Worm (Caenorhabditis elegans) whole organism, L1 larva: ENCODE data around the gene C14A6.12.

Experiments used
- C16A3.4 ChIP-seq: fragments of 150-350 bp; optimal IDR thresholded peaks from 2 replicates; lab custom pipeline; 2014; ENCODE audit warnings: missing biosample characterization, missing genetic modification characterization
- ceh-63 ChIP-seq: fragments of 200-800 bp; sonication (Bioruptor generic); optimal IDR thresholded peaks from 2 replicates; lab custom pipeline; 2018; ENCODE audit warnings: mild to moderate bottlenecking, missing genetic modification characterization, missing compliant biosample characterization
- ceh-8 ChIP-seq: fragments of 200-800 bp; sonication (Bioruptor generic); optimal IDR thresholded peaks from 2 replicates; lab custom pipeline; 2018; ENCODE audit warnings: mild to moderate bottlenecking, missing genetic modification characterization, moderate library complexity, missing compliant biosample characterization
- ceh-82 ChIP-seq, 3 experiments: fragments of 150-350 bp in 1 of 3; sonication (generic microtip) in 2 of 3; optimal IDR thresholded peaks; 2 replicates each; lab custom pipeline; 2014 to 2017; ENCODE audit warnings: missing biosample characterization in 3 of 3, missing genetic modification characterization in 3 of 3
- ceh-90 ChIP-seq: sonication (generic microtip); optimal IDR thresholded peaks from 2 replicates; lab custom pipeline; 2016; ENCODE audit warnings: missing genetic modification characterization, missing compliant biosample characterization
- efl-1 ChIP-seq, 4 experiments: fragments of 150-350 bp; optimal IDR thresholded peaks in 3 of 4; peaks in 1 of 4; 1 replicate in 1 of 4; 2 replicates in 3 of 4; lab custom pipeline; 2014; ENCODE audit warnings: missing biosample characterization in 2 of 4, missing genetic modification characterization in 2 of 4, missing genetic modification reagents in 2 of 4
- elt-2 ChIP-seq: sonication (generic microtip); optimal IDR thresholded peaks from 2 replicates; lab custom pipeline; 2016; ENCODE audit warnings: missing genetic modification characterization, mild to moderate bottlenecking, inconsistent platforms, missing compliant biosample characterization, missing genetic modification reagents
- ets-5 ChIP-seq: fragments of 200-800 bp; sonication (Bioruptor generic); IDR thresholded peaks from 2 replicates; pipeline ENCODE4 v1.3.6; 2022; ENCODE audit warnings: missing genetic modification characterization, missing compliant biosample characterization
- fkh-4 ChIP-seq: sonication (generic microtip); optimal IDR thresholded peaks from 2 replicates; lab custom pipeline; 2016; ENCODE audit warnings: missing compliant biosample characterization, missing genetic modification characterization, borderline replicate concordance
- hlh-4 ChIP-seq: sonication (generic microtip); optimal IDR thresholded peaks from 2 replicates; lab custom pipeline; 2016; ENCODE audit warnings: mild to moderate bottlenecking, missing genetic modification characterization, missing compliant biosample characterization
- hpl-2 ChIP-seq: fragments of 150-350 bp; optimal IDR thresholded peaks from 2 replicates; lab custom pipeline; 2014; ENCODE audit warnings: missing biosample characterization, missing genetic modification reagents, missing genetic modification characterization
- lin-14 ChIP-seq: fragments of 200-800 bp; sonication (Bioruptor generic); optimal IDR thresholded peaks from 2 replicates; lab custom pipeline; 2018; ENCODE audit warnings: mild to moderate bottlenecking, missing genetic modification characterization, moderate library complexity, missing compliant biosample characterization
- lin-15B ChIP-seq: fragments of 150-350 bp; sonication (generic microtip); optimal IDR thresholded peaks from 3 replicates; lab custom pipeline; 2014; ENCODE audit warnings: missing biosample characterization, missing genetic modification characterization
- lin-35 ChIP-seq, 2 experiments: fragments of 150-350 bp; optimal IDR thresholded peaks; 2 replicates each; lab custom pipeline; 2014; ENCODE audit warnings: missing biosample characterization in 2 of 2, missing genetic modification characterization in 2 of 2, missing genetic modification reagents in 2 of 2
- lir-3 ChIP-seq: sonication (generic microtip); optimal IDR thresholded peaks from 2 replicates; lab custom pipeline; 2016; ENCODE audit warnings: mild to moderate bottlenecking, missing genetic modification characterization, moderate library complexity, missing compliant biosample characterization; ENCODE audit not compliant: poor library complexity
- mef-2 ChIP-seq: fragments of 150-350 bp; optimal IDR thresholded peaks from 2 replicates; lab custom pipeline; 2014; ENCODE audit warnings: missing biosample characterization, missing genetic modification characterization
- nhr-19 ChIP-seq: fragments of 200-800 bp; sonication (Bioruptor generic); conservative IDR thresholded peaks from 2 replicates; pipeline ENCODE4 v1.3.6; 2022; ENCODE audit warnings: missing genetic modification characterization, missing compliant biosample characterization
- nhr-20 ChIP-seq: sonication (generic microtip); optimal IDR thresholded peaks from 2 replicates; lab custom pipeline; 2016; ENCODE audit warnings: mild to moderate bottlenecking, missing genetic modification characterization, missing compliant biosample characterization
- nhr-237 ChIP-seq: fragments of 150-350 bp; optimal IDR thresholded peaks from 2 replicates; lab custom pipeline; 2014; ENCODE audit warnings: missing biosample characterization, missing genetic modification characterization
- nhr-28 ChIP-seq: fragments of 150-350 bp; optimal IDR thresholded peaks from 2 replicates; lab custom pipeline; 2014; ENCODE audit warnings: missing biosample characterization, missing genetic modification characterization
- nhr-90 ChIP-seq: sonication (generic microtip); optimal IDR thresholded peaks from 2 replicates; lab custom pipeline; 2016; ENCODE audit warnings: mild to moderate bottlenecking, missing genetic modification characterization, missing compliant biosample characterization; ENCODE audit not compliant: poor library complexity
- pax-3 ChIP-seq: fragments of 200-800 bp; sonication (Bioruptor generic); optimal IDR thresholded peaks from 2 replicates; lab custom pipeline; 2018; ENCODE audit warnings: mild to moderate bottlenecking, missing genetic modification characterization, moderate library complexity, missing compliant biosample characterization
- pqm-1 ChIP-seq: sonication (generic microtip); optimal IDR thresholded peaks from 3 replicates; lab custom pipeline; 2017; ENCODE audit warnings: missing biosample characterization, missing genetic modification characterization
- skn-1 ChIP-seq: fragments of 150-350 bp; optimal IDR thresholded peaks from 2 replicates; lab custom pipeline; 2014; ENCODE audit warnings: missing biosample characterization, missing genetic modification characterization
- snpc-4 ChIP-seq: fragments of 150-350 bp; optimal IDR thresholded peaks from 2 replicates; lab custom pipeline; 2014; ENCODE audit warnings: missing biosample characterization, missing genetic modification characterization
- sptf-1 ChIP-seq: fragments of 150-350 bp; optimal IDR thresholded peaks from 2 replicates; lab custom pipeline; 2014; ENCODE audit warnings: missing biosample characterization, missing genetic modification characterization
- sup-37 ChIP-seq: fragments of 200-800 bp; sonication (Bioruptor generic); optimal IDR thresholded peaks from 2 replicates; lab custom pipeline; 2018; ENCODE audit warnings: mild to moderate bottlenecking, missing genetic modification characterization, missing compliant biosample characterization
- tlp-1 ChIP-seq: fragments of 150-350 bp; optimal IDR thresholded peaks from 2 replicates; lab custom pipeline; 2014; ENCODE audit warnings: missing biosample characterization, missing genetic modification characterization
- unc-30 ChIP-seq: sonication (generic microtip); optimal IDR thresholded peaks from 2 replicates; lab custom pipeline; 2017; ENCODE audit warnings: missing biosample characterization, missing genetic modification characterization
- unc-62 ChIP-seq: fragments of 150-350 bp; optimal IDR thresholded peaks from 2 replicates; lab custom pipeline; 2014; ENCODE audit warnings: missing biosample characterization, missing genetic modification reagents, missing genetic modification characterization
- unc-86 ChIP-seq: sonication (generic microtip); optimal IDR thresholded peaks from 2 replicates; lab custom pipeline; 2016; ENCODE audit warnings: missing genetic modification characterization, missing compliant biosample characterization
- vab-15 ChIP-seq: sonication (generic microtip); optimal IDR thresholded peaks from 2 replicates; lab custom pipeline; 2017; ENCODE audit warnings: missing genotype, mild to moderate bottlenecking, missing genetic modification characterization, missing compliant biosample characterization
- xbp-1 ChIP-seq: sonication (generic microtip); optimal IDR thresholded peaks from 2 replicates; lab custom pipeline; 2016; ENCODE audit warnings: missing genetic modification characterization, missing compliant biosample characterization
- zip-4 ChIP-seq: fragments of 200-800 bp; sonication (Bioruptor generic); optimal IDR thresholded peaks from 2 replicates; lab custom pipeline; 2018; ENCODE audit warnings: mild to moderate bottlenecking, missing genetic modification characterization, moderate library complexity, missing compliant biosample characterization

Gene C14A6.12

ce11 chrV:18162568-18162967 is at the start of gene C14A6.12:
Gene C14A6.12, minus strand, starts transcription at chrV:18162668.
- TF ChIP-seq sup-37 (GFP tag; lab: Kevin White, UChicago) (no peak), zip-4 (GFP tag; lab: Kevin White, UChicago) (no peak), lin-15B (tag; lab: Kevin White, UChicago) (no peak), ets-5 (GFP tag; lab: Robert Waterston, UW) (no peak), snpc-4 (tag; lab: Kevin White, UChicago) (no peak), ceh-63 (GFP tag; lab: Kevin White, UChicago) (no peak), lir-3 (tag; lab: Kevin White, UChicago) (no peak), pqm-1 (tag; lab: Kevin White, UChicago) (no peak), elt-2 (tag; lab: Kevin White, UChicago) (no peak), unc-62 (no peak), vab-15 (tag; lab: Kevin White, UChicago) (no peak), unc-86 (tag; lab: Kevin White, UChicago) (no peak), skn-1 (tag; lab: Kevin White, UChicago) (no peak), hlh-4 (tag; lab: Kevin White, UChicago) (no peak)

ce11 chrV:18209071-18209470 is 46.6 kb upstream of the C14A6.12 start, which contains the start of gene F16H6.7:
Gene F16H6.7, minus strand, starts transcription at chrV:18209171.
- TF ChIP-seq unc-30 (tag; lab: Kevin White, UChicago): no peak
- TF ChIP-seq, all 84 proteins: peak for 0

ce11 chrV:18198421-18198820 is 36.0 kb upstream of the C14A6.12 start, which contains the start of gene F16H6.4:
Gene F16H6.4, plus strand, starts transcription at chrV:18198721.
- no peak for TF ChIP-seq lin-15B (tag; lab: Kevin White, UChicago)
- no peak for TF ChIP-seq sptf-1 (tag; lab: Kevin White, UChicago)
- no peak for TF ChIP-seq ceh-82 (tag; optimal IDR thresholded peaks at IDR 0.05; lab: Kevin White, UChicago)
- no peak for TF ChIP-seq hpl-2 (GFP tag; lab: Kevin White, UChicago)
- no peak for TF ChIP-seq elt-2 (tag; lab: Kevin White, UChicago)
- no peak for TF ChIP-seq ceh-90 (tag; lab: Kevin White, UChicago)
- TF ChIP-seq, all 84 proteins: peak for 0

- no peak for TF ChIP-seq efl-1 (optimal IDR thresholded peaks at IDR 0.05; lab: Kevin White, UChicago)
- no peak for TF ChIP-seq efl-1 (GFP tag; optimal IDR thresholded peaks at IDR 0.05 in 1 of 2; lab: Kevin White, UChicago)
- TF ChIP-seq nhr-237: no peak
- no peak for TF ChIP-seq ets-5 (GFP tag; lab: Robert Waterston, UW)
- no peak for TF ChIP-seq mef-2
- TF ChIP-seq nhr-20 (tag; lab: Kevin White, UChicago): no peak
- no peak for TF ChIP-seq ceh-8
- no peak for TF ChIP-seq nhr-90 (tag; lab: Kevin White, UChicago)
- no peak for TF ChIP-seq nhr-28 (tag; lab: Kevin White, UChicago)
- no peak for TF ChIP-seq ceh-63 (GFP tag; lab: Kevin White, UChicago)
These were observed 32.5 kb upstream of the C14A6.12 start, which contains the start of gene F16H6.3 for ce11 chrV:18195006-18195405. Gene F16H6.3, plus strand, starts transcription at chrV:18195306.

- TF ChIP-seq sptf-1 (tag; lab: Kevin White, UChicago) (no peak), tlp-1 (tag; lab: Kevin White, UChicago) (no peak), C16A3.4 (tag; lab: Kevin White, UChicago) (no peak), nhr-90 (tag; lab: Kevin White, UChicago) (peak; percentile 2), pax-3 (no peak), unc-30 (tag; lab: Kevin White, UChicago) (no peak), elt-2 (tag; lab: Kevin White, UChicago) (peak; percentile 88), fkh-4 (no peak), nhr-19 (no peak), lin-14 (GFP tag; lab: Kevin White, UChicago) (no peak), lin-35 (GFP tag; optimal IDR thresholded peaks at IDR 0.05; lab: Kevin White, UChicago) (no peak), xbp-1 (tag; lab: Kevin White, UChicago) (no peak), efl-1 (optimal IDR thresholded peaks at IDR 0.05; lab: Kevin White, UChicago) (no peak), efl-1 (GFP tag; optimal IDR thresholded peaks at IDR 0.05 in 1 of 2; lab: Kevin White, UChicago) (peak in 1 of 2 experiments; percentile 8)
These were observed 28.7 kb upstream of the C14A6.12 start, which contains the start of gene clec-42 for ce11 chrV:18191128-18191527. Gene clec-42, plus strand, starts transcription at chrV:18191412.
